Worm (Caenorhabditis elegans) whole organism, early embryonic: ENCODE measurements around the gene Y94H6A.2.

Experiments
- ama-1 ChIP-seq: fragments of 150-350 bp; optimal IDR thresholded peaks from 2 replicates; lab custom pipeline; 2014
- ceh-36 ChIP-seq: sonication (generic microtip); optimal IDR thresholded peaks from 2 replicates; lab custom pipeline; 2016; ENCODE audit warnings: missing genetic modification characterization, inconsistent platforms, missing compliant biosample characterization
- flt-1 ChIP-seq: fragments of 200-800 bp; sonication (Bioruptor generic); IDR thresholded peaks from 2 replicates; pipeline ENCODE4 v1.3.6; 2022; ENCODE audit warnings: missing genetic modification characterization, missing compliant biosample characterization
- pes-1 ChIP-seq: fragments of 200-800 bp; sonication (Bioruptor generic); IDR thresholded peaks from 2 replicates; pipeline ENCODE4 v1.3.6; 2022; ENCODE audit warnings: missing genetic modification reagents, missing genetic modification characterization, missing compliant biosample characterization

ce11 chrIV:2772209-2772851 lies 42.2 kb downstream of the Y94H6A.2 start:
- no peak for TF ChIP-seq ama-1 (lab: Kevin White, UChicago)
- no peak for TF ChIP-seq flt-1 (GFP tag; lab: Robert Waterston, UW)
- TF ChIP-seq ceh-36 (tag; lab: Kevin White, UChicago): no peak
- TF ChIP-seq pes-1 (GFP tag; lab: Robert Waterston, UW): no peak
